Worm (Caenorhabditis elegans) whole organism, dauer: ENCODE results near the gene cpg-24.
"Not testable (repeated sequence)": the region's sequence is repeated elsewhere in the genome, so short reads cannot be mapped to it uniquely, and the experiment has no call there.

ENCODE experiments used
- unc-62 ChIP-seq: sonication (generic microtip); optimal IDR thresholded peaks from 2 replicates; lab custom pipeline; 2017; ENCODE audit warnings: missing biosample characterization, missing genetic modification reagents, missing genetic modification characterization

The cpg-24 gene

ce11 chrIV:1631651-1632050, at the start of gene cpg-24:
Gene cpg-24 (plus strand): TSS chrIV:1631951.
- TF ChIP-seq unc-62: no peak

ce11 chrIV:1595802-1596201, 35.9 kb upstream of the cpg-24 start, which contains the start of gene npp-8:
Gene npp-8 (minus strand): TSS chrIV:1595824.
- no peak for TF ChIP-seq unc-62

- no peak for TF ChIP-seq unc-62
Observed at ce11 chrIV:1597018-1597417, 34.7 kb upstream of the cpg-24 start, which contains the start of gene ced-2. Gene ced-2 (plus strand): TSS chrIV:1597318.

- no peak for TF ChIP-seq unc-62
Observed at ce11 chrIV:1600784-1601183, 31.0 kb upstream of the cpg-24 start.

- no peak for TF ChIP-seq unc-62
Observed at ce11 chrIV:1601357-1601756, 30.4 kb upstream of the cpg-24 start, which contains the start of gene set-23. Gene set-23 (plus strand): TSS chrIV:1601657.

- no peak for TF ChIP-seq unc-62
Observed at ce11 chrIV:1602936-1603457, 28.8 kb upstream of the cpg-24 start.

- TF ChIP-seq unc-62: no peak
Observed at ce11 chrIV:1605276-1605762, 26.4 kb upstream of the cpg-24 start, which contains the start of gene Y41D4B.11. Gene Y41D4B.11 (plus strand): TSS chrIV:1605712.

ce11 chrIV:1609973-1610372, 21.8 kb upstream of the cpg-24 start, which contains the start of gene dsl-3:
Gene dsl-3 (plus strand): TSS chrIV:1610273.
- TF ChIP-seq unc-62: not testable (repeated sequence)

ce11 chrIV:1613592-1613991, 18.2 kb upstream of the cpg-24 start, which contains the start of gene nhr-122:
Gene nhr-122 (plus strand): TSS chrIV:1613892.
- TF ChIP-seq unc-62: no peak

ce11 chrIV:1619519-1620311, 12.0 kb upstream of the cpg-24 start, which contains the start of gene nhr-92:
Gene nhr-92 (plus strand): TSS chrIV:1620094.
- no peak for TF ChIP-seq unc-62

- no peak for TF ChIP-seq unc-62
Observed at ce11 chrIV:1623712-1624111, 8.0 kb upstream of the cpg-24 start, which contains the start of gene nhr-87. Gene nhr-87 (plus strand): TSS chrIV:1624029.

- no peak for TF ChIP-seq unc-62
Observed at ce11 chrIV:1624447-1624846, 7.3 kb upstream of the cpg-24 start.

ce11 chrIV:1626342-1626855, 5.4 kb upstream of the cpg-24 start, which contains the start of gene nhr-146:
Gene nhr-146 (plus strand): TSS chrIV:1626805.
- no peak for TF ChIP-seq unc-62

- TF ChIP-seq unc-62: no peak
Observed at ce11 chrIV:1628281-1628680, 3.5 kb upstream of the cpg-24 start.

- no peak for TF ChIP-seq unc-62
Observed at ce11 chrIV:1628730-1629129, 3.0 kb upstream of the cpg-24 start.

ce11 chrIV:1632593-1632992, 842 bp downstream of the cpg-24 start:
- no peak for TF ChIP-seq unc-62

- TF ChIP-seq unc-62: no peak
Observed at ce11 chrIV:1633445-1633844, 1.7 kb downstream of the cpg-24 start, which contains the start of gene Y41D4B.6. Gene Y41D4B.6 (plus strand): TSS chrIV:1633745.
